Worm (Caenorhabditis elegans): ENCODE results near the gene twk-45.

The twk-45 gene

ce11 chrIII:2785840-2786239, 15.9 kb downstream of the twk-45 start, which contains the start of gene Y71H2AM.20 (continued):
- no peak for TF ChIP-seq dmd-4 (tag; optimal IDR thresholded peaks at IDR 0.05; ENCODE audit: borderline replicate concordance)
- peak; percentile 40 for TF ChIP-seq tbx-7 (tag; optimal IDR thresholded peaks at IDR 0.05)
- TF ChIP-seq mec-3 (tag; optimal IDR thresholded peaks at IDR 0.05; ENCODE audit: borderline replicate concordance): no peak
- no peak for TF ChIP-seq lin-11 (tag; optimal IDR thresholded peaks at IDR 0.05)
- no peak for TF ChIP-seq sdc-2 (tag; optimal IDR thresholded peaks at IDR 0.05)
- TF ChIP-seq ceh-31 (tag; optimal IDR thresholded peaks at IDR 0.05): peak; percentile 91
- TF ChIP-seq pros-1 (tag; optimal IDR thresholded peaks at IDR 0.05): peak; percentile 17
- TF ChIP-seq ceh-22 (tag; optimal IDR thresholded peaks at IDR 0.05): no peak
- TF ChIP-seq elt-4 (tag; optimal IDR thresholded peaks at IDR 0.05): no peak
- peak; percentile 92 for TF ChIP-seq ref-2 (tag; optimal IDR thresholded peaks at IDR 0.05)
- TF ChIP-seq elt-2 (tag; optimal IDR thresholded peaks at IDR 0.05): peak; percentile 72
- no peak for TF ChIP-seq hlh-6 (tag; optimal IDR thresholded peaks at IDR 0.05)
- TF ChIP-seq Y22D7AL.16 (tag; optimal IDR thresholded peaks at IDR 0.05): no peak
- TF ChIP-seq C08G9.2 (tag; optimal IDR thresholded peaks at IDR 0.05): peak; percentile 38
- peak; percentile 96 for TF ChIP-seq unc-42 (tag; optimal IDR thresholded peaks at IDR 0.05)
- no peak for TF ChIP-seq ama-1 (optimal IDR thresholded peaks at IDR 0.05)
- TF ChIP-seq rnt-1 (tag; optimal IDR thresholded peaks at IDR 0.05): peak; percentile 90
- TF ChIP-seq ets-4 (tag; optimal IDR thresholded peaks at IDR 0.05): peak; percentile 79
- TF ChIP-seq fkh-10 (GFP tag; optimal IDR thresholded peaks at IDR 0.05): peak; percentile 76
- TF ChIP-seq tbx-2 (tag; optimal IDR thresholded peaks at IDR 0.05): peak; percentile 88
- TF ChIP-seq nfya-1 (tag; optimal IDR thresholded peaks at IDR 0.05): peak; percentile 95
- no peak for TF ChIP-seq K02D7.2 (tag; optimal IDR thresholded peaks at IDR 0.05)
- peak; percentile 17 for TF ChIP-seq fax-1 (tag; optimal IDR thresholded peaks at IDR 0.05)
- peak; percentile 50 for TF ChIP-seq unc-55 (GFP tag; optimal IDR thresholded peaks at IDR 0.05)
- TF ChIP-seq ceh-9 (tag; optimal IDR thresholded peaks at IDR 0.05): no peak
- no peak for TF ChIP-seq odd-2 (tag; optimal IDR thresholded peaks at IDR 0.05)
- no peak for TF ChIP-seq ceh-45 (GFP tag; IDR thresholded peaks at IDR 0.05)
- TF ChIP-seq ceh-34 (tag; optimal IDR thresholded peaks at IDR 0.05): peak; percentile 90
- TF ChIP-seq F13H6.1 (tag; optimal IDR thresholded peaks at IDR 0.05): peak; percentile 13
- no peak for TF ChIP-seq pha-2 (tag; optimal IDR thresholded peaks at IDR 0.05)
- peak; percentile 67 for TF ChIP-seq lim-6 (tag; optimal IDR thresholded peaks at IDR 0.05)
- TF ChIP-seq K09A11.1 (tag; optimal IDR thresholded peaks at IDR 0.05; ENCODE audit: insufficient read depth): peak; percentile 73
- TF ChIP-seq nhr-11 (tag; optimal IDR thresholded peaks at IDR 0.05): no peak
- TF ChIP-seq T23F11.4 (GFP tag; optimal IDR thresholded peaks at IDR 0.05): no peak
- TF ChIP-seq syd-9 (tag; optimal IDR thresholded peaks at IDR 0.05): peak; percentile 62
- TF ChIP-seq fkh-6 (tag; optimal IDR thresholded peaks at IDR 0.05): no peak
- peak; percentile 62 for TF ChIP-seq pax-1 (tag; optimal IDR thresholded peaks at IDR 0.05)
- TF ChIP-seq sox-4 (tag; optimal IDR thresholded peaks at IDR 0.05): no peak

ce11 chrIII:2781833-2782232, 19.9 kb downstream of the twk-45 start:
- TF ChIP-seq ceh-30 (tag; optimal IDR thresholded peaks at IDR 0.05): no peak
- no peak for TF ChIP-seq pat-9 (tag; optimal IDR thresholded peaks at IDR 0.05)

ce11 chrIII:2780793-2781192, 20.9 kb downstream of the twk-45 start, which contains the start of gene Y71H2AM.6:
TSS of gene Y71H2AM.6 (plus strand) at chrIII:2781056.
- peak; percentile 15 for TF ChIP-seq nfya-1 (tag; optimal IDR thresholded peaks at IDR 0.05)
- no peak for TF ChIP-seq tbx-2 (tag; optimal IDR thresholded peaks at IDR 0.05)
- no peak for TF ChIP-seq elt-4 (tag; optimal IDR thresholded peaks at IDR 0.05)
- TF ChIP-seq fkh-6 (tag; optimal IDR thresholded peaks at IDR 0.05): no peak
